Worm (Caenorhabditis elegans) whole organism, mixed stage, embryonic: ENCODE results near the gene gfi-1.

Experiments used
- blmp-1 ChIP-seq: fragments of 150-350 bp; optimal IDR thresholded peaks from 2 replicates; lab custom pipeline; 2014; ENCODE audit warnings: missing biosample characterization, missing genetic modification characterization
- ceh-39 ChIP-seq: fragments of 150-350 bp; optimal IDR thresholded peaks from 2 replicates; lab custom pipeline; 2014; ENCODE audit warnings: missing biosample characterization, missing genetic modification characterization
- ceh-83 ChIP-seq: fragments of 200-800 bp; sonication (Bioruptor generic); optimal IDR thresholded peaks from 2 replicates; lab custom pipeline; 2018; ENCODE audit warnings: mild to moderate bottlenecking, missing genetic modification characterization, missing compliant biosample characterization
- ces-1 ChIP-seq: fragments of 150-350 bp; optimal IDR thresholded peaks from 2 replicates; lab custom pipeline; 2014; ENCODE audit warnings: missing biosample characterization, missing genetic modification reagents, missing genetic modification characterization
- cnd-1 ChIP-seq: fragments of 200-800 bp; sonication (Bioruptor generic); optimal IDR thresholded peaks from 2 replicates; lab custom pipeline; 2018; ENCODE audit warnings: mild to moderate bottlenecking, missing genetic modification characterization, missing compliant biosample characterization
- elt-1 ChIP-seq: sonication (generic microtip); optimal IDR thresholded peaks from 2 replicates; lab custom pipeline; 2017; ENCODE audit warnings: missing genetic modification characterization, mild to moderate bottlenecking, missing compliant biosample characterization, antibody characterized with exemption, moderate library complexity, borderline replicate concordance; ENCODE audit not compliant: insufficient read depth
- elt-3 ChIP-seq: fragments of 150-350 bp; optimal IDR thresholded peaks from 2 replicates; lab custom pipeline; 2014; ENCODE audit warnings: missing biosample characterization, missing genetic modification characterization
- flh-1 ChIP-seq: fragments of 200-800 bp; sonication (Bioruptor generic); optimal IDR thresholded peaks from 2 replicates; lab custom pipeline; 2018; ENCODE audit warnings: mild to moderate bottlenecking, missing genetic modification characterization, moderate library complexity, missing compliant biosample characterization
- ham-2 ChIP-seq: fragments of 200-800 bp; sonication (Bioruptor generic); optimal IDR thresholded peaks from 2 replicates; lab custom pipeline; 2018; ENCODE audit warnings: mild to moderate bottlenecking, missing genetic modification characterization, missing compliant biosample characterization
- hlh-1 ChIP-seq: fragments of 150-350 bp; optimal IDR thresholded peaks from 2 replicates; lab custom pipeline; 2014; ENCODE audit warnings: missing biosample characterization, missing genetic modification reagents, missing genetic modification characterization
- lin-13 ChIP-seq: fragments of 150-350 bp; optimal IDR thresholded peaks from 2 replicates; lab custom pipeline; 2014; ENCODE audit warnings: missing biosample characterization, missing genetic modification characterization
- lin-32 ChIP-seq: fragments of 200-800 bp; sonication (Bioruptor generic); optimal IDR thresholded peaks from 2 replicates; lab custom pipeline; 2018; ENCODE audit warnings: mild to moderate bottlenecking, missing genetic modification characterization, missing compliant biosample characterization
- lsy-2 ChIP-seq: fragments of 150-350 bp; optimal IDR thresholded peaks from 2 replicates; lab custom pipeline; 2014; ENCODE audit warnings: missing biosample characterization, missing genetic modification characterization
- mab-5 ChIP-seq: fragments of 150-350 bp; optimal IDR thresholded peaks from 2 replicates; lab custom pipeline; 2014; ENCODE audit warnings: missing biosample characterization, missing genetic modification characterization
- mep-1 ChIP-seq: fragments of 150-350 bp; optimal IDR thresholded peaks from 2 replicates; lab custom pipeline; 2017; ENCODE audit warnings: missing biosample characterization, missing genetic modification reagents, missing genetic modification characterization, inconsistent platforms
- mls-2 ChIP-seq: sonication (generic microtip); optimal IDR thresholded peaks from 2 replicates; lab custom pipeline; 2016; ENCODE audit warnings: mild to moderate bottlenecking, missing genetic modification characterization, moderate library complexity, missing compliant biosample characterization
- nhr-12 ChIP-seq: fragments of 150-350 bp; optimal IDR thresholded peaks from 2 replicates; lab custom pipeline; 2014; ENCODE audit warnings: missing biosample characterization, missing genetic modification characterization
- nhr-2 ChIP-seq: fragments of 150-350 bp; optimal IDR thresholded peaks from 2 replicates; lab custom pipeline; 2014; ENCODE audit warnings: missing biosample characterization, missing genetic modification characterization
- nhr-237 ChIP-seq: fragments of 150-350 bp; optimal IDR thresholded peaks from 2 replicates; lab custom pipeline; 2014; ENCODE audit warnings: missing biosample characterization, missing genetic modification characterization
- nhr-28 ChIP-seq: fragments of 150-350 bp; optimal IDR thresholded peaks from 2 replicates; lab custom pipeline; 2014; ENCODE audit warnings: missing biosample characterization, missing genetic modification characterization
- nhr-76 ChIP-seq: sonication (generic microtip); optimal IDR thresholded peaks from 2 replicates; lab custom pipeline; 2017; ENCODE audit warnings: missing biosample characterization, missing genetic modification characterization
- pha-4 ChIP-seq: fragments of 150-350 bp; optimal IDR thresholded peaks from 2 replicates; lab custom pipeline; 2018; ENCODE audit warnings: missing biosample characterization, missing genetic modification reagents, missing genetic modification characterization
- sem-2 ChIP-seq: fragments of 200-800 bp; sonication (Bioruptor generic); optimal IDR thresholded peaks from 2 replicates; lab custom pipeline; 2018; ENCODE audit warnings: mild to moderate bottlenecking, missing genetic modification characterization, missing compliant biosample characterization
- snpc-4 ChIP-seq: fragments of 150-350 bp; optimal IDR thresholded peaks from 2 replicates; lab custom pipeline; 2014; ENCODE audit warnings: missing biosample characterization, missing genetic modification characterization
- sptf-1 ChIP-seq: sonication (generic microtip); optimal IDR thresholded peaks from 2 replicates; lab custom pipeline; 2017; ENCODE audit warnings: mild to moderate bottlenecking, missing genetic modification characterization, moderate library complexity, missing compliant biosample characterization
- tbx-8 ChIP-seq: fragments of 200-800 bp; sonication (Bioruptor generic); optimal IDR thresholded peaks from 2 replicates; lab custom pipeline; 2018; ENCODE audit warnings: mild to moderate bottlenecking, missing genetic modification characterization, moderate library complexity, missing compliant biosample characterization
- unc-120 ChIP-seq: sonication (generic microtip); optimal IDR thresholded peaks from 2 replicates; lab custom pipeline; 2017; ENCODE audit warnings: missing genetic modification characterization, missing compliant biosample characterization; ENCODE audit not compliant: poor library complexity, severe bottlenecking
- unc-39 ChIP-seq: fragments of 150-350 bp; optimal IDR thresholded peaks from 2 replicates; lab custom pipeline; 2014; ENCODE audit warnings: missing biosample characterization, missing genetic modification characterization
- unc-62 ChIP-seq: fragments of 150-350 bp; optimal IDR thresholded peaks from 2 replicates; lab custom pipeline; 2014; ENCODE audit warnings: missing biosample characterization, missing genetic modification reagents, missing genetic modification characterization
- zip-8 ChIP-seq: fragments of 150-350 bp; optimal IDR thresholded peaks from 2 replicates; lab custom pipeline; 2014; ENCODE audit warnings: missing biosample characterization, missing genetic modification characterization

The gfi-1 gene

DNA sequence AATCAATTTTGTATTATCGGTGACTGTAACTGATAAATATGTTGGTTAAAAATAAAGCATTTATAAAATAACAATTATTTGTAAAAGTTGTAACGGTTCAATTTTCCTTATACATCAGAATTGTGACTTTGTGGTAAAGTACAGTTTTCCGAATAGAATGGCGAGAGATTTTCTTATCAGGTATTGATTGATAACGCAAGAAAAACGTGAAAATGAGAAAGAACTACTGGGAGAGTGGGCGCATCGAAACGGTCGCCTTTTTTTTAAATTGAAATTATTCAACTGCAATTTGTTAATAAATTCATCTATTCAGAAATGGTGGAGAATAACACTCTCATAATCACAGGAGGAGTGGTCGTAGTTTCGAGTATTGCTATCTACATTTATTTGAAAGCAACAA lies 36.6 kb upstream of the gfi-1 start, which contains the start of gene hpo-19:
Gene hpo-19, plus strand, starts transcription at position 314 of the 400 bp plus-strand sequence.
- no peak for TF ChIP-seq hlh-1 (tag; lab: Kevin White, UChicago)
- TF ChIP-seq ceh-39 (tag; lab: Kevin White, UChicago), result no peak
- no peak for TF ChIP-seq ces-1 (GFP tag; lab: Kevin White, UChicago)
- TF ChIP-seq lin-32, result no peak
- TF ChIP-seq elt-1 (tag; lab: Kevin White, UChicago), result no peak
- TF ChIP-seq nhr-2 (tag; lab: Kevin White, UChicago), result no peak
- TF ChIP-seq tbx-8 (GFP tag; lab: Kevin White, UChicago), result no peak
- TF ChIP-seq pha-4 (tag; lab: Kevin White, UChicago), result no peak
- no peak for TF ChIP-seq nhr-28
- no peak for TF ChIP-seq unc-62 (GFP tag; lab: Kevin White, UChicago)
- TF ChIP-seq mep-1 (tag; lab: Kevin White, UChicago), result no peak
- no peak for TF ChIP-seq blmp-1
- TF ChIP-seq flh-1 (GFP tag; lab: Kevin White, UChicago), result no peak
- TF ChIP-seq ham-2 (GFP tag; lab: Kevin White, UChicago), result no peak
- no peak for TF ChIP-seq lin-13
- no peak for TF ChIP-seq mls-2 (tag; lab: Kevin White, UChicago)
- TF ChIP-seq elt-3 (tag; lab: Kevin White, UChicago), result no peak
- no peak for TF ChIP-seq unc-120 (tag; lab: Kevin White, UChicago)
- TF ChIP-seq sptf-1 (tag; lab: Kevin White, UChicago), result no peak

DNA sequence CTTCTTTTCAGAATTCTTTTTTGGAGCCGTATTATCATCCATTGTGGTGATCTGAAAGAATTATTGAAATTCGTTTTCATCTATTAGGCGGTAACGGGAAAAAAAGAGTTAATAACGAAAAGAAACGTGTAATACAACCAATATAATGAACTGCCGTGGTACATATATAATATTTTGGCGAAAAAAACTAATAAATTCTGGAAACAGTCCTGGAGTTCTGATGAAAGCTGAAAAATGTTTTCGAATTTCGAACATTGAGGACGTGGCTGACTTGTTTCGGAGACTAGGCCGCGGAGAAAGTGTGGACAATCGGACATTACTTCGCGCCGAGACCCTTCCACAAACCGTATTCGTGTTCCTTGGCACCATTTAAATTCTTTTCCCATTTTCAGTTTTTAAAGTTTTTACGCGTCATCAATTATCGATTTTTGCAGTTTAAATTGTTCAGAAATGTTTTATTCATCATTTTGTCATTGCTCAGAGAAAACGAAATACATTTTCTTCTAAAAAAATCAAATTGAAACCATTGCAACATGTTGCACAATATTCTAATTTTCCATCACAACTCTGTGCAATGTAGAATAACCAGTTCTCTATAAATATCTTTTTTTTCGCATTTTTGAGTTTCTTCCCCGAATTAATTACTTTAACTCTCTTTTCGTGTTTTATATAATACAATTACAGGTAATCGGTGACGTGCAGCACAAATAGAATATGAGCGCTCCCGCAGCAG lies 33.9 kb upstream of the gfi-1 start, which contains the start of the genes gad-1 and erfa-1:
Gene gad-1, minus strand, starts transcription at position 51 of the 733 bp plus-strand sequence.
Gene erfa-1, plus strand, starts transcription at position 683 of the 733 bp plus-strand sequence.
- TF ChIP-seq hlh-1 (tag; lab: Kevin White, UChicago) (peak; percentile 2), pha-4 (tag; lab: Kevin White, UChicago) (peak; percentile 8), mep-1 (tag; lab: Kevin White, UChicago) (peak; percentile 51), lin-13 (peak; percentile 9), mab-5 (tag; lab: Kevin White, UChicago) (no peak), elt-3 (tag; lab: Kevin White, UChicago) (no peak), lsy-2 (tag; lab: Kevin White, UChicago) (peak; percentile 84)

DNA sequence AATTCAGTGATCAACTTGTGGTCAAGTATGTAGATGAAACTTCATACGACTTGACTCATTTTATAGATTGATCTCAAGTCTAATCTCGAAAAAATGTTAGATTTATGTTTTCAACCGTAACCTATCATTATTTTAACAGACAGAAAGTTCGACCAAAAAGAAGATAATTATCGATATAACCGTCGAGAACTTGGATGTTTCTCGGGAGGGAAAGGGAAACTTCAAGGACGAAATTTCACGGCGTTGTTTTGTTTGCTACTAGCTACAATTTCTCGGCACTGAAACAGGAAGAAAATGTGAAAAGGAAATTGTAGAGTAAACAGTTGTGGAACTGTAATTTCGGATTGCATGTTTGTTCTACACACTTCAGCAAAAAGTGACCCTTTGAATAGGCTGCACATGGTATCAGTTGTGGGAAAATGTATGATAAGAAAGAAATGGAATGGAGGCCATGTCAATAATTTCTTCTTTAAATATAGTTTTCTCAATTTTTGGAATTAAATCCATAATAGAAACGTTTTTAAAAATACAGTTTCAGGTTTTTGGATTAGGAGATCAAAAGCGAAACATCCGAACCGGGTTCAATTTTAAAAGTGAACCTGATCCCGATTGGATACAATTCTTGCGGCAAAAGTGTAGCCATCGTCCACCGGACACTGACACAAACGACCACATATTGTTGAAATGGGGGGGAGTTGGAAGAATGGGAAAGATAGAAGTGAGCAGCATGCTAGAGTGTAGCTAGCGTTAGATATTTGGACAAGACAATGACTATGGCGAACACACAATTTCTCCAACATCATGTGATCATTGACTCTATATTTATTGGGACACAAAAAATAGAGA lies 31.0 kb upstream of the gfi-1 start:
- TF ChIP-seq flh-1 (GFP tag; lab: Kevin White, UChicago), result no peak
- no peak for TF ChIP-seq lin-13
- TF ChIP-seq lin-32, result no peak
- no peak for TF ChIP-seq snpc-4 (tag; lab: Kevin White, UChicago)
- no peak for TF ChIP-seq ham-2 (GFP tag; lab: Kevin White, UChicago)
- TF ChIP-seq nhr-12 (tag; lab: Kevin White, UChicago), result no peak
- TF ChIP-seq ces-1 (GFP tag; lab: Kevin White, UChicago), result no peak
- no peak for TF ChIP-seq ceh-83 (GFP tag; lab: Kevin White, UChicago)
- no peak for TF ChIP-seq mep-1 (tag; lab: Kevin White, UChicago)
- no peak for TF ChIP-seq lsy-2 (tag; lab: Kevin White, UChicago)
- TF ChIP-seq pha-4 (tag; lab: Kevin White, UChicago), result no peak
- no peak for TF ChIP-seq mab-5 (tag; lab: Kevin White, UChicago)
- TF ChIP-seq, all 35 proteins: peak for 0

DNA sequence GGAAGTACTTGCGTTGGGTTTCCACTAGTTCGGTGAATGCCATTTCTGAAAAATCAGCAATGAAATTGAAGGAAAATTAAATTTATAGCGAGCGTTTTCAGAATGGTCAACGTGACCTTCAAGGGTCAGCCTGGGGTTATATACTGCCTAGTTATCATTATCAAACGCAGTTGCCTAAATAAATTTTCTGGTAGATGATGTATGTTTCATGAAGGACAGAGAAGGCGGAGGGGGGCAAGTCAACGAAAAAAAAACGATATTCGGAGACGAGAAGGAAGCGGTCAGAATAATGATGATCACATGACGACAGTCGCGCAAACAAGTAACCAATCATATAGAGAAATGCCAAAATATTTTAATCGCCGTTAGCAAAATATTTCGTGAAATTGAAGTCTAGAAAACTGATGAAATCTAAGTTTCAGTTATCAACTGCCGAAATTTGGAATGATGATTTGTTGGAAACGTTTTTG lies 30.2 kb upstream of the gfi-1 start, which contains the start of gene alh-4:
Gene alh-4, minus strand, starts transcription at position 51 of the 470 bp plus-strand sequence.
- TF ChIP-seq flh-1 (GFP tag; lab: Kevin White, UChicago), result no peak
- TF ChIP-seq nhr-237 (tag; lab: Kevin White, UChicago), result no peak
- no peak for TF ChIP-seq ces-1 (GFP tag; lab: Kevin White, UChicago)
- TF ChIP-seq unc-39 (tag; lab: Kevin White, UChicago), result no peak
- no peak for TF ChIP-seq cnd-1 (tag; lab: Kevin White, UChicago)
- TF ChIP-seq nhr-76 (tag; lab: Kevin White, UChicago), result no peak
- no peak for TF ChIP-seq lsy-2 (tag; lab: Kevin White, UChicago)
- TF ChIP-seq unc-120 (tag; lab: Kevin White, UChicago), result no peak
- TF ChIP-seq blmp-1, result no peak
- TF ChIP-seq mls-2 (tag; lab: Kevin White, UChicago), result no peak
- TF ChIP-seq sptf-1 (tag; lab: Kevin White, UChicago), result no peak
- TF ChIP-seq sem-2 (GFP tag; lab: Kevin White, UChicago), result no peak
- TF ChIP-seq ceh-83 (GFP tag; lab: Kevin White, UChicago), result no peak
- no peak for TF ChIP-seq ham-2 (GFP tag; lab: Kevin White, UChicago)
- TF ChIP-seq nhr-12 (tag; lab: Kevin White, UChicago), result no peak
- TF ChIP-seq snpc-4 (tag; lab: Kevin White, UChicago), result no peak
- TF ChIP-seq pha-4 (tag; lab: Kevin White, UChicago), result no peak
- no peak for TF ChIP-seq lin-13
- no peak for TF ChIP-seq zip-8 (tag; lab: Kevin White, UChicago)
